Worm (Caenorhabditis elegans): Measurements from ENCODE around the gene C16C8.12.

DNA sequence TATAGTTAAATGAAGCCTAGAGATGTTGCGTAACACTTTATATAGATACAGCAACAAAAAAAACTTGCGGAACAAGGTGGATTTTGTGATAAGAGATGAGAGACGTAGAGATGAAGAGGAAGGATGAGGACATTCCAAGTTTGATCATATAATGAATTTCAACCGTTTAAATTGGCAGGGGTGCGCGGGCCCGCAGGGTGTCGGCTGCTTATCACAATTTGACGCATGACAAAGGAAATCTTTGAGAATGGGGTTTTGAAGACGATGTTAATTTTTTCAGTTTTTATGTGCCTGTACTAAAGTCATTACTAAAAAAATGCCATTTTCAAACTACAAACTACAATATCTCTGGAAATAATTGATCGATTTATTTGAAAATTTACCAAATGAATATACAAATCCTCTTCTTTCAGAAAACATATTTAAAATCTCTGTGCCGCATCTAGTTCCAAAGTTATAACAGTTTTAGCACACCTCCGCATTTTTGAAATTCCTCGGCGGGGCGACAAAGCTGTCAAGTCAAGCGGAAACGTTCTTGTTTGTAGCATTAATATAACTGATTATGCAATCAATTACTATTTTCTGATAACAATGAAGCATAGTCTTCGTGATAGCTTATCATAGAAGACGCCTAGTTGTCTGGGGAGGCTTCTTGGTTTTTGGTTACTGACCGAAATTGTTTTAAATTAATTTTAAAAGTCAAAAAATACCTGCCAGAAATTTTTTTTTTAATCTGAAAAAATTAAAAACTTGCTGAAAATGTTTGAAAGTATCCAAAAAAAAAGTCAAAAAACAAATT lies 12.5 kb upstream of the C16C8.12 start:
- TF ChIP-seq zag-1 (tag; optimal IDR thresholded peaks at IDR 0.05) (no peak), elt-2 (tag; optimal IDR thresholded peaks at IDR 0.05) (peak; percentile 89), nhr-23 (tag; optimal IDR thresholded peaks at IDR 0.05) (no peak)
